Fruit fly (Drosophila melanogaster): ENCODE measurements around the gene CG42681.

CG42681 gene

dm6 chr2L:14701495-14701894 is 42.7 kb upstream of the CG42681 start (continued):
- TF ChIP-seq cg (GFP tag; optimal IDR thresholded peaks at IDR 0.05) (no peak), bigmax (GFP tag; optimal IDR thresholded peaks at IDR 0.05) (no peak), CG4328 (GFP tag; optimal IDR thresholded peaks at IDR 0.05) (no peak), CG12744 (GFP tag; optimal IDR thresholded peaks at IDR 0.05) (no peak), lmd (GFP tag; IDR thresholded peaks at IDR 0.05) (peak; percentile 61), fd96Cb (tag; optimal IDR thresholded peaks at IDR 0.05) (peak; percentile 56), CG2202 (tag; optimal IDR thresholded peaks at IDR 0.05) (peak; percentile 36), gcm (GFP tag; optimal IDR thresholded peaks at IDR 0.05) (peak; percentile 31), hb (GFP tag; IDR thresholded peaks at IDR 0.05; ENCODE audit: partially characterized antibody) (no peak), Sox102F (GFP tag; optimal IDR thresholded peaks at IDR 0.05) (peak; percentile 84), Dfd (GFP tag; optimal IDR thresholded peaks at IDR 0.05) (no peak), org-1 (GFP tag; optimal IDR thresholded peaks at IDR 0.05) (peak; percentile 31), zf30C (GFP tag; optimal IDR thresholded peaks at IDR 0.05) (peak; percentile 40), Pdp1 (GFP tag; optimal IDR thresholded peaks at IDR 0.05) (peak; percentile 19 to 23), CG4617 (GFP tag; optimal IDR thresholded peaks at IDR 0.05; ENCODE audit: borderline replicate concordance) (peak; percentile 21), Sin3A (optimal IDR thresholded peaks at IDR 0.05) (no peak), prd (optimal IDR thresholded peaks at IDR 0.05) (no peak), prd (GFP tag; IDR thresholded peaks at IDR 0.05) (no peak), pb (GFP tag; optimal IDR thresholded peaks at IDR 0.05) (no peak), Taf1 (GFP tag; IDR thresholded peaks at IDR 0.05) (no peak), gsb (GFP tag; IDR thresholded peaks at IDR 0.05) (no peak), tll (GFP tag; optimal IDR thresholded peaks at IDR 0.05) (no peak), hkb (optimal IDR thresholded peaks at IDR 0.05) (no peak), hkb (GFP tag; IDR thresholded peaks at IDR 0.05) (0 out of 2 replicates have a peak, but pooled peaks have one; percentile 26), slbo (GFP tag; IDR thresholded peaks at IDR 0.05) (no peak), bcd (GFP tag; optimal IDR thresholded peaks at IDR 0.05) (peak; percentile 23), CTCF (GFP tag; optimal IDR thresholded peaks at IDR 0.05) (no peak), row (GFP tag; IDR thresholded peaks at IDR 0.05) (peak; percentile 63), ap (GFP tag; IDR thresholded peaks at IDR 0.05) (peak; percentile 54), yki (optimal IDR thresholded peaks at IDR 0.05) (no peak), Eip74EF (GFP tag; optimal IDR thresholded peaks at IDR 0.05) (peak in 1 of 2 experiments; percentile 49), H2.0 (GFP tag; IDR thresholded peaks at IDR 0.05) (peak; percentile 58), GATAe (GFP tag; conservative IDR thresholded peaks at IDR 0.05) (no peak), fd3F (GFP tag; optimal IDR thresholded peaks at IDR 0.05) (no peak), nmo (GFP tag; optimal IDR thresholded peaks at IDR 0.05) (peak; percentile 79), Aef1 (GFP tag; IDR thresholded peaks at IDR 0.05) (peak; percentile 40; the same call in 1 of the 3 replicates), CG1647 (GFP tag; optimal IDR thresholded peaks at IDR 0.05) (peak; percentile 9), crc (GFP tag; optimal IDR thresholded peaks at IDR 0.05) (no peak), CG9215 (GFP tag; IDR thresholded peaks at IDR 0.05) (no peak), gfzf (GFP tag; optimal IDR thresholded peaks at IDR 0.05) (no peak), CHES-1-like (GFP tag; optimal IDR thresholded peaks at IDR 0.05) (no peak), Trl (optimal IDR thresholded peaks at IDR 0.05) (no peak), Trl (GFP tag; optimal IDR thresholded peaks at IDR 0.05) (no peak), pzg (GFP tag; optimal IDR thresholded peaks at IDR 0.05) (no peak), shn (GFP tag; optimal IDR thresholded peaks at IDR 0.05) (no peak), pan (optimal IDR thresholded peaks at IDR 0.05) (no peak), pan (GFP tag; optimal IDR thresholded peaks at IDR 0.05 in 1 of 2, IDR thresholded peaks at IDR 0.05 in 1 of 2) (no peak), B-H2 (GFP tag; optimal IDR thresholded peaks at IDR 0.05) (no peak), Elba2 (GFP tag; optimal IDR thresholded peaks at IDR 0.05) (no peak), vnd (GFP tag; IDR thresholded peaks at IDR 0.05; ENCODE audit: partially characterized antibody) (no peak), E2f1 (GFP tag; IDR thresholded peaks at IDR 0.05) (no peak), h (optimal IDR thresholded peaks at IDR 0.05) (no peak), dmrt11E (tag; optimal IDR thresholded peaks at IDR 0.05) (peak; percentile 74), TFAM (GFP tag; optimal IDR thresholded peaks at IDR 0.05) (no peak)

Measured in whole organism, embryonic.